Fruit fly (Drosophila melanogaster): ENCODE measurements around the gene CG14506.

Gene CG14506

dm6 chr3R:29251418-29251817 is 45.6 kb downstream of the CG14506 start (continued):
- TF ChIP-seq otp (GFP tag; IDR thresholded peaks at IDR 0.05) (no peak), amos (GFP tag; IDR thresholded peaks at IDR 0.05; ENCODE audit: partially characterized antibody) (peak; percentile 72), lola (GFP tag; optimal IDR thresholded peaks at IDR 0.05) (no peak), CG1603 (tag; optimal IDR thresholded peaks at IDR 0.05) (peak; percentile 40), oc (tag; optimal IDR thresholded peaks at IDR 0.05) (peak; percentile 57), Max (GFP tag; optimal IDR thresholded peaks at IDR 0.05) (no peak), Hmr (GFP tag; optimal IDR thresholded peaks at IDR 0.05) (peak; percentile 12), wdn (GFP tag; IDR thresholded peaks at IDR 0.05) (no peak), ci (GFP tag; IDR thresholded peaks at IDR 0.05) (no peak), CG5245 (GFP tag; optimal IDR thresholded peaks at IDR 0.05) (no peak), CG6791 (GFP tag; IDR thresholded peaks at IDR 0.05; ENCODE audit: partially characterized antibody) (peak; percentile 74; the same call in 2 of the 3 replicates), C15 (GFP tag; IDR thresholded peaks at IDR 0.05) (no peak), so (GFP tag; IDR thresholded peaks at IDR 0.05) (peak; percentile 29; the same call in 1 of the 3 replicates), sd (tag; optimal IDR thresholded peaks at IDR 0.05) (peak; percentile 80), zfh1 (GFP tag; IDR thresholded peaks at IDR 0.05) (peak; percentile 66; the same call in 2 of the 3 replicates), Med (GFP tag) (peak; percentile 88), CG12104 (GFP tag; optimal IDR thresholded peaks at IDR 0.05) (no peak), schlank (tag; optimal IDR thresholded peaks at IDR 0.05) (no peak), ato (GFP tag; IDR thresholded peaks at IDR 0.05; ENCODE audit: partially characterized antibody) (0 out of 2 replicates have a peak, but pooled peaks have one; percentile 53), hbn (GFP tag; IDR thresholded peaks at IDR 0.05; ENCODE audit: partially characterized antibody) (peak; percentile 85), CG6765 (GFP tag; optimal IDR thresholded peaks at IDR 0.05) (no peak), dmrt99B (tag; optimal IDR thresholded peaks at IDR 0.05) (no peak), E2f2 (GFP tag; IDR thresholded peaks at IDR 0.05) (peak; percentile 98), CG1529 (GFP tag; optimal IDR thresholded peaks at IDR 0.05) (no peak), usp (GFP tag; optimal IDR thresholded peaks at IDR 0.05) (no peak), CG2199 (GFP tag; IDR thresholded peaks at IDR 0.05) (no peak), H15 (GFP tag; IDR thresholded peaks at IDR 0.05) (peak; percentile 47; the same call in 1 of the 3 replicates), Nf-YA (GFP tag; IDR thresholded peaks at IDR 0.05) (no peak), CG14710 (tag; optimal IDR thresholded peaks at IDR 0.05) (peak; percentile 36), crp (GFP tag; optimal IDR thresholded peaks at IDR 0.05) (no peak), CG7987 (GFP tag; optimal IDR thresholded peaks at IDR 0.05) (peak; percentile 7), insv (GFP tag; optimal IDR thresholded peaks at IDR 0.05) (peak in 1 of 2 experiments; percentile 5), CG12391 (tag; optimal IDR thresholded peaks at IDR 0.05) (peak; percentile 0), pan (optimal IDR thresholded peaks at IDR 0.05) (no peak), pan (GFP tag; optimal IDR thresholded peaks at IDR 0.05 in 1 of 2, IDR thresholded peaks at IDR 0.05 in 1 of 2) (peak in 1 of 2 experiments; percentile 39), NC2β (GFP tag; optimal IDR thresholded peaks at IDR 0.05) (no peak), CG2712 (tag; optimal IDR thresholded peaks at IDR 0.05) (peak; percentile 51), sc (optimal IDR thresholded peaks at IDR 0.05) (no peak), sc (GFP tag; optimal IDR thresholded peaks at IDR 0.05) (no peak), CG14965 (GFP tag; optimal IDR thresholded peaks at IDR 0.05; ENCODE audit: borderline replicate concordance) (no peak), bab2 (GFP tag; optimal IDR thresholded peaks at IDR 0.05) (no peak), CG34224 (GFP tag; IDR thresholded peaks at IDR 0.05; ENCODE audit: partially characterized antibody) (peak; percentile 87), nmo (GFP tag; optimal IDR thresholded peaks at IDR 0.05) (peak; percentile 11), Gug (GFP tag; IDR thresholded peaks at IDR 0.05) (no peak), CG7839 (tag; optimal IDR thresholded peaks at IDR 0.05) (peak; percentile 24), CG17912 (GFP tag; optimal IDR thresholded peaks at IDR 0.05) (no peak), Scr (GFP tag; IDR thresholded peaks at IDR 0.05; ENCODE audit: partially characterized antibody) (peak; percentile 81), CG9609 (GFP tag; optimal IDR thresholded peaks at IDR 0.05) (no peak), pnt (GFP tag; optimal IDR thresholded peaks at IDR 0.05) (no peak), knrl (GFP tag; IDR thresholded peaks at IDR 0.05; ENCODE audit: partially characterized antibody) (peak; percentile 79)

Data from whole organism, embryonic.